Worm (Caenorhabditis elegans) whole organism, L1 larva: Measurements from ENCODE around the gene lips-8.

Experiments used
- aly-2 ChIP-seq: fragments of 150-350 bp; optimal IDR thresholded peaks from 2 replicates; lab custom pipeline; 2014; ENCODE audit warnings: missing biosample characterization, missing genetic modification characterization
- dsc-1 ChIP-seq: sonication (generic microtip); optimal IDR thresholded peaks from 2 replicates; lab custom pipeline; 2016; ENCODE audit warnings: mild to moderate bottlenecking, missing genetic modification characterization, missing compliant biosample characterization
- efl-3 ChIP-seq: fragments of 200-800 bp; sonication (Bioruptor generic); optimal IDR thresholded peaks from 2 replicates; lab custom pipeline; 2018; ENCODE audit warnings: mild to moderate bottlenecking, missing genetic modification characterization, missing compliant biosample characterization
- elt-2 ChIP-seq: sonication (generic microtip); optimal IDR thresholded peaks from 2 replicates; lab custom pipeline; 2016; ENCODE audit warnings: missing genetic modification characterization, mild to moderate bottlenecking, inconsistent platforms, missing compliant biosample characterization, missing genetic modification reagents
- fos-1 ChIP-seq: fragments of 150-350 bp; optimal IDR thresholded peaks from 2 replicates; lab custom pipeline; 2014; ENCODE audit warnings: missing biosample characterization, missing genetic modification characterization

- TF ChIP-seq efl-3 (GFP tag; lab: Kevin White, UChicago) = no peak
- no peak for TF ChIP-seq dsc-1 (tag; lab: Kevin White, UChicago)
- TF ChIP-seq aly-2 (tag; lab: Kevin White, UChicago) = no peak
- TF ChIP-seq elt-2 (tag; lab: Kevin White, UChicago) = no peak
- no peak for TF ChIP-seq fos-1 (tag; lab: Kevin White, UChicago)
These were observed 3.9 kb upstream of the lips-8 start for ce11 chrX:14894380-14894779.
